Worm (Caenorhabditis elegans): Measurements from ENCODE around the gene K07E8.7.

DNA sequence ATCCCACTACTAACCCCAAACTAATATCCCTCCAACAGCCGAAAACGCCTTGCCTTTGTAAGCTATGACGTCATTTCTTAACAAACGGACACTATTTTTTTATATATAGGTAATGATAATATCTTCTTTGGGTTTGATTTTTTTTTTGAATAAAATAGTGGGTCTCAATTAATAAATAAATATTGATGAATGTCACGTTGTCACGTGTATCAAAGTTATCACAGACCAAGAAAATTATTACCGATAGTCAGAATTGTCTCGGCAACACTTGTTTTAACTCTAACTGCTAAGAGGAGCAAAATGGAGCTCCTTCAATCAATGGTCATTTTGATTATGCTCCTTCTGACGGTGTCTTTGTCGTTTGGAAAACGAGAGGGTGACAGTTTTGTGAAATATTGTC lies 16.2 kb downstream of the K07E8.7 start, which contains the start of gene T04B8.1:
- TF ChIP-seq ceh-2 (tag; optimal IDR thresholded peaks at IDR 0.05), result no peak
- no peak for TF ChIP-seq ama-1 (optimal IDR thresholded peaks at IDR 0.05)
- no peak for TF ChIP-seq elt-2 (tag; optimal IDR thresholded peaks at IDR 0.05)
- TF ChIP-seq sox-4 (tag; optimal IDR thresholded peaks at IDR 0.05), result no peak
- no peak for TF ChIP-seq pqm-1 (tag; optimal IDR thresholded peaks at IDR 0.05)
- TF ChIP-seq fkh-10 (GFP tag; optimal IDR thresholded peaks at IDR 0.05), result no peak
- TF ChIP-seq che-1 (tag; optimal IDR thresholded peaks at IDR 0.05), result no peak
- TF ChIP-seq sdc-2 (tag; optimal IDR thresholded peaks at IDR 0.05), result no peak
- no peak for TF ChIP-seq tbx-2 (tag; optimal IDR thresholded peaks at IDR 0.05)
- no peak for TF ChIP-seq T23F11.4 (GFP tag; optimal IDR thresholded peaks at IDR 0.05)
- TF ChIP-seq ceh-18 (tag; optimal IDR thresholded peaks at IDR 0.05), result no peak

Data from whole organism, late embryonic.